Fruit fly (Drosophila melanogaster) whole organism, pupa: Measurements from ENCODE around the gene CG45413.

ENCODE experiments used
- CG12605 ChIP-seq: fragments of 200-800 bp; sonication (Bioruptor generic); IDR thresholded peaks from 2 replicates; pipeline ENCODE4 v1.3.6; 2022; ENCODE audit warnings: missing biosample characterization, missing genetic modification characterization
- CG14655 ChIP-seq: fragments of 200-800 bp; sonication (Bioruptor generic); optimal IDR thresholded peaks from 3 replicates; lab custom pipeline; 2017; ENCODE audit warnings: mild to moderate bottlenecking, missing biosample characterization, missing genetic modification reagents, missing genetic modification characterization
- CG15710 ChIP-seq: fragments of 200-800 bp; sonication (Bioruptor generic); optimal IDR thresholded peaks from 2 replicates; lab custom pipeline; 2018; ENCODE audit warnings: missing biosample characterization, mild to moderate bottlenecking, missing genetic modification characterization, moderate library complexity
- CG32121 ChIP-seq: fragments of 200-800 bp; sonication (Bioruptor generic); IDR thresholded peaks from 2 replicates; pipeline ENCODE4 v1.3.6; 2022; ENCODE audit warnings: missing biosample characterization, missing genetic modification characterization
- CG34367 ChIP-seq: fragments of 200-800 bp; sonication (Bioruptor generic); optimal IDR thresholded peaks from 2 replicates; lab custom pipeline; 2018; ENCODE audit warnings: missing biosample characterization, mild to moderate bottlenecking, missing genetic modification characterization
- CG8159 ChIP-seq: fragments of 200-800 bp; sonication (Bioruptor generic); optimal IDR thresholded peaks from 3 replicates; lab custom pipeline; 2018; ENCODE audit warnings: missing biosample characterization, mild to moderate bottlenecking, missing genetic modification characterization, moderate library complexity
- CG8301 ChIP-seq: fragments of 200-800 bp; sonication (Bioruptor generic); optimal IDR thresholded peaks from 2 replicates; lab custom pipeline; 2018; ENCODE audit warnings: missing biosample characterization, mild to moderate bottlenecking, missing genetic modification characterization
- CG9948 ChIP-seq: fragments of 200-800 bp; sonication (Bioruptor generic); optimal IDR thresholded peaks from 2 replicates; lab custom pipeline; 2018; ENCODE audit warnings: missing biosample characterization, mild to moderate bottlenecking, missing genetic modification characterization, moderate library complexity
- Ets98B ChIP-seq: fragments of 200-800 bp; sonication (Bioruptor generic); IDR thresholded peaks from 2 replicates; pipeline ENCODE4 v1.3.6; 2022; ENCODE audit warnings: missing biosample characterization, missing genetic modification characterization
- Pif1A ChIP-seq: fragments of 200-800 bp; sonication (Bioruptor generic); optimal IDR thresholded peaks from 3 replicates; lab custom pipeline; 2016; ENCODE audit warnings: missing biosample characterization, missing genetic modification characterization
- Snoo ChIP-seq: fragments of 200-800 bp; sonication (Bioruptor generic); optimal IDR thresholded peaks from 3 replicates; lab custom pipeline; 2017; ENCODE audit warnings: missing biosample characterization, mild to moderate bottlenecking, missing genetic modification characterization, inconsistent platforms

- no peak for TF ChIP-seq CG15710 (tag; lab: Kevin White, UChicago)
- TF ChIP-seq CG12605 (GFP tag; lab: Robert Waterston, UW): no peak
- no peak for TF ChIP-seq CG8159
- TF ChIP-seq CG14655: no peak
- TF ChIP-seq CG34367: no peak
- TF ChIP-seq CG9948 (tag; lab: Kevin White, UChicago): no peak
- TF ChIP-seq CG32121: no peak
- no peak for TF ChIP-seq Ets98B (GFP tag; lab: Robert Waterston, UW)
- TF ChIP-seq Snoo (tag; lab: Kevin White, UChicago): no peak
- no peak for TF ChIP-seq CG8301 (tag; lab: Kevin White, UChicago)
- TF ChIP-seq Pif1A: no peak
These were observed 17.9 kb downstream of the CG45413 start for dm6 chr3L:6913823-6914222.
